Worm (Caenorhabditis elegans) whole organism, late embryonic: Measurements from ENCODE around the gene pat-4.
"Not testable (repeated sequence)": the region's sequence is repeated elsewhere in the genome, so short reads cannot be mapped to it uniquely, and the experiment has no call there.

ENCODE experiments used
- C38D4.7 ChIP-seq: fragments of 200-800 bp; sonication (Bioruptor generic); optimal IDR thresholded peaks from 2 replicates; lab custom pipeline; 2018; ENCODE audit warnings: mild to moderate bottlenecking, missing genetic modification characterization, moderate library complexity, missing compliant biosample characterization
- F13H6.1 ChIP-seq: sonication (generic microtip); optimal IDR thresholded peaks from 2 replicates; lab custom pipeline; 2016; ENCODE audit warnings: missing genetic modification characterization, missing compliant biosample characterization
- T23F11.4 ChIP-seq: fragments of 200-800 bp; sonication (Bioruptor generic); optimal IDR thresholded peaks from 2 replicates; lab custom pipeline; 2018; ENCODE audit warnings: mild to moderate bottlenecking, missing genetic modification characterization, missing compliant biosample characterization
- Y22D7AL.16 ChIP-seq: sonication (generic microtip); optimal IDR thresholded peaks from 2 replicates; lab custom pipeline; 2016; ENCODE audit warnings: missing genetic modification characterization, missing compliant biosample characterization
- ceh-14 ChIP-seq: sonication (generic microtip); optimal IDR thresholded peaks from 2 replicates; lab custom pipeline; 2016; ENCODE audit warnings: missing genotype, missing genetic modification characterization, missing compliant biosample characterization
- ceh-19 ChIP-seq: fragments of 200-800 bp; sonication (Bioruptor generic); optimal IDR thresholded peaks from 2 replicates; lab custom pipeline; 2018; ENCODE audit warnings: mild to moderate bottlenecking, missing genetic modification characterization, missing compliant biosample characterization
- ceh-31 ChIP-seq: sonication (generic microtip); optimal IDR thresholded peaks from 2 replicates; lab custom pipeline; 2016; ENCODE audit warnings: missing genetic modification characterization, missing compliant biosample characterization
- ceh-34 ChIP-seq: sonication (generic microtip); optimal IDR thresholded peaks from 2 replicates; lab custom pipeline; 2016; ENCODE audit warnings: mild to moderate bottlenecking, missing genetic modification characterization, missing compliant biosample characterization
- dmd-4 ChIP-seq: sonication (generic microtip); optimal IDR thresholded peaks from 2 replicates; lab custom pipeline; 2016; ENCODE audit warnings: borderline replicate concordance, missing genetic modification characterization, missing compliant biosample characterization
- elt-2 ChIP-seq: sonication (generic microtip); optimal IDR thresholded peaks from 2 replicates; lab custom pipeline; 2016; ENCODE audit warnings: missing genetic modification reagents, missing genetic modification characterization, missing compliant biosample characterization
- fkh-10 ChIP-seq: fragments of 150-350 bp; optimal IDR thresholded peaks from 2 replicates; lab custom pipeline; 2014; ENCODE audit warnings: missing biosample characterization, missing genetic modification reagents, missing genetic modification characterization
- gmeb-2 ChIP-seq: sonication (generic microtip); optimal IDR thresholded peaks from 2 replicates; lab custom pipeline; 2016; ENCODE audit warnings: missing genetic modification characterization, inconsistent platforms, missing compliant biosample characterization
- hlh-13 ChIP-seq: fragments of 200-800 bp; sonication (Bioruptor generic); optimal IDR thresholded peaks from 2 replicates; lab custom pipeline; 2018; ENCODE audit warnings: mild to moderate bottlenecking, missing genetic modification characterization, missing compliant biosample characterization
- hlh-15 ChIP-seq: sonication (generic microtip); optimal IDR thresholded peaks from 2 replicates; lab custom pipeline; 2016; ENCODE audit warnings: missing genetic modification characterization, missing compliant biosample characterization
- hlh-6 ChIP-seq: sonication (generic microtip); optimal IDR thresholded peaks from 2 replicates; lab custom pipeline; 2016; ENCODE audit warnings: missing genotype, missing genetic modification characterization, missing compliant biosample characterization
- lim-6 ChIP-seq: sonication (generic microtip); optimal IDR thresholded peaks from 2 replicates; lab custom pipeline; 2016; ENCODE audit warnings: missing genetic modification characterization, missing compliant biosample characterization
- mec-3 ChIP-seq: sonication (generic microtip); optimal IDR thresholded peaks from 2 replicates; lab custom pipeline; 2016; ENCODE audit warnings: borderline replicate concordance, missing genetic modification characterization, missing compliant biosample characterization
- nfya-1 ChIP-seq: sonication (generic microtip); optimal IDR thresholded peaks from 2 replicates; lab custom pipeline; 2017; ENCODE audit warnings: missing genetic modification characterization, mild to moderate bottlenecking, missing compliant biosample characterization, antibody characterized with exemption, moderate library complexity
- nhr-11 ChIP-seq: fragments of 150-350 bp; optimal IDR thresholded peaks from 2 replicates; lab custom pipeline; 2014; ENCODE audit warnings: missing biosample characterization, missing genetic modification characterization
- nhr-232 ChIP-seq: sonication (generic microtip); optimal IDR thresholded peaks from 2 replicates; lab custom pipeline; 2016; ENCODE audit warnings: missing genetic modification characterization, missing compliant biosample characterization
- npax-4 ChIP-seq: sonication (generic microtip); optimal IDR thresholded peaks from 2 replicates; lab custom pipeline; 2016; ENCODE audit warnings: missing genetic modification characterization, missing compliant biosample characterization
- pat-9 ChIP-seq: fragments of 200-800 bp; sonication (Bioruptor generic); optimal IDR thresholded peaks from 2 replicates; lab custom pipeline; 2018; ENCODE audit warnings: mild to moderate bottlenecking, missing genetic modification characterization, moderate library complexity, missing compliant biosample characterization
- pqm-1 ChIP-seq: sonication (generic microtip); optimal IDR thresholded peaks from 2 replicates; lab custom pipeline; 2016; ENCODE audit warnings: missing genetic modification characterization, missing compliant biosample characterization
- sox-2 ChIP-seq: fragments of 200-800 bp; sonication (Bioruptor generic); IDR thresholded peaks from 2 replicates; pipeline ENCODE4 v1.3.6; 2022; ENCODE audit warnings: missing genetic modification reagents, missing genetic modification characterization, missing compliant biosample characterization
- tbx-7 ChIP-seq: sonication (generic microtip); optimal IDR thresholded peaks from 2 replicates; lab custom pipeline; 2016; ENCODE audit warnings: missing genotype, missing genetic modification characterization, missing compliant biosample characterization
- ttx-3 ChIP-seq: sonication (generic microtip); optimal IDR thresholded peaks from 2 replicates; lab custom pipeline; 2016; ENCODE audit warnings: missing genetic modification reagents, missing genetic modification characterization, missing compliant biosample characterization
- unc-42 ChIP-seq: sonication (generic microtip); optimal IDR thresholded peaks from 2 replicates; lab custom pipeline; 2016; ENCODE audit warnings: missing genotype, missing genetic modification characterization, missing compliant biosample characterization
- zip-5 ChIP-seq: sonication (generic microtip); optimal IDR thresholded peaks from 2 replicates; lab custom pipeline; 2016; ENCODE audit warnings: missing genetic modification characterization, missing compliant biosample characterization
- ztf-16 ChIP-seq: sonication (generic microtip); optimal IDR thresholded peaks from 2 replicates; lab custom pipeline; 2017; ENCODE audit warnings: missing genetic modification characterization, missing compliant biosample characterization

Gene pat-4

ce11 chrIII:132118-132517 is 37.5 kb upstream of the pat-4 start, which contains the start of gene pals-22:
pals-22 (plus strand) TSS chrIII:132418.
- TF ChIP-seq pqm-1: no peak
- TF ChIP-seq sox-2 (GFP tag; lab: Robert Waterston, UW): no peak
- no peak for TF ChIP-seq nhr-232 (tag; lab: Kevin White, UChicago)
- no peak for TF ChIP-seq Y22D7AL.16 (tag; lab: Kevin White, UChicago)
- no peak for TF ChIP-seq dmd-4 (tag; lab: Kevin White, UChicago)
- TF ChIP-seq ceh-31 (tag; lab: Kevin White, UChicago): no peak
- no peak for TF ChIP-seq fkh-10 (GFP tag; lab: Kevin White, UChicago)
- TF ChIP-seq mec-3: no peak
- no peak for TF ChIP-seq zip-5 (tag; lab: Kevin White, UChicago)
- TF ChIP-seq hlh-6: no peak

- TF ChIP-seq ceh-31 (tag; lab: Kevin White, UChicago) (peak; percentile 41), ceh-34 (peak; percentile 53), unc-42 (tag; lab: Kevin White, UChicago) (peak; percentile 91), elt-2 (no peak), ztf-16 (tag; lab: Kevin White, UChicago) (no peak), ceh-14 (tag; lab: Kevin White, UChicago) (peak; percentile 43), hlh-13 (GFP tag; lab: Kevin White, UChicago) (no peak), lim-6 (peak; percentile 4), nfya-1 (tag; lab: Kevin White, UChicago) (peak; percentile 34)
These were observed 37.0 kb upstream of the pat-4 start for ce11 chrIII:131627-132026.

ce11 chrIII:130650-131049 is 36.0 kb upstream of the pat-4 start, which contains the start of the genes nhr-280 and C29F9.2:
nhr-280 (minus strand) TSS chrIII:130750.
C29F9.2 (plus strand) TSS chrIII:130947.
- no peak for TF ChIP-seq nhr-11 (tag; lab: Kevin White, UChicago)
- TF ChIP-seq hlh-15 (tag; lab: Kevin White, UChicago): no peak
- no peak for TF ChIP-seq C38D4.7
- no peak for TF ChIP-seq F13H6.1 (tag; lab: Kevin White, UChicago)
- TF ChIP-seq pqm-1: no peak

- no peak for TF ChIP-seq ttx-3 (tag; lab: Kevin White, UChicago)
- no peak for TF ChIP-seq tbx-7 (tag; lab: Kevin White, UChicago)
- TF ChIP-seq mec-3: no peak
- no peak for TF ChIP-seq pat-9 (tag; lab: Kevin White, UChicago)
- TF ChIP-seq T23F11.4 (GFP tag; lab: Kevin White, UChicago): no peak
- TF ChIP-seq ceh-19 (GFP tag; lab: Kevin White, UChicago): no peak
- TF ChIP-seq C38D4.7: no peak
- TF ChIP-seq npax-4 (tag; lab: Kevin White, UChicago): no peak
- TF ChIP-seq, all 69 proteins: peak for 0
These were observed 29.9 kb upstream of the pat-4 start, which contains the start of gene pals-23 for ce11 chrIII:124478-124877. pals-23 (plus strand) TSS chrIII:124778.

ce11 chrIII:121983-122449 is 27.4 kb upstream of the pat-4 start, which contains the start of gene C29F9.12:
C29F9.12 (minus strand) TSS chrIII:122033.
- TF ChIP-seq fkh-10 (GFP tag; lab: Kevin White, UChicago); gmeb-2 (tag; lab: Kevin White, UChicago); ceh-34: not testable (repeated sequence)
- TF ChIP-seq, all 69 proteins: peak for 0; not testable (repeated sequence) for 69

- TF ChIP-seq ttx-3 (tag; lab: Kevin White, UChicago) (no peak), ztf-16 (tag; lab: Kevin White, UChicago) (no peak), F13H6.1 (tag; lab: Kevin White, UChicago) (no peak)
- TF ChIP-seq, all 69 proteins: peak for 0
These were observed 25.6 kb upstream of the pat-4 start, which contains the start of gene pals-24 for ce11 chrIII:120199-120598. pals-24 (plus strand) TSS chrIII:120435.
